Worm (Caenorhabditis elegans) whole organism, L3 larva: ENCODE data around the gene ZC477.2.
A peak's percentile ranks its signal among the peaks of the same experiment; 100 is the strongest.

Experiments
- ZK546.5 ChIP-seq: sonication (generic microtip); optimal IDR thresholded peaks from 2 replicates; lab custom pipeline; 2017; ENCODE audit warnings: missing biosample characterization, missing genetic modification characterization
- ama-1 ChIP-seq: fragments of 150-350 bp; optimal IDR thresholded peaks from 2 replicates; lab custom pipeline; 2018
- ceh-16 ChIP-seq: sonication (generic microtip); optimal IDR thresholded peaks from 2 replicates; lab custom pipeline; 2017; ENCODE audit warnings: missing biosample characterization, missing genetic modification characterization
- ceh-28 ChIP-seq: fragments of 150-350 bp; optimal IDR thresholded peaks from 2 replicates; lab custom pipeline; 2014; ENCODE audit warnings: missing biosample characterization, missing genetic modification reagents, missing genetic modification characterization
- ceh-82 ChIP-seq: fragments of 150-350 bp; optimal IDR thresholded peaks from 2 replicates; lab custom pipeline; 2014; ENCODE audit warnings: missing biosample characterization, missing genetic modification characterization
- ceh-9 ChIP-seq: sonication (generic microtip); optimal IDR thresholded peaks from 2 replicates; lab custom pipeline; 2018; ENCODE audit warnings: missing biosample characterization, missing genetic modification characterization
- daf-12 ChIP-seq: fragments of 150-350 bp; optimal IDR thresholded peaks from 2 replicates; lab custom pipeline; 2014; ENCODE audit warnings: missing biosample characterization, missing genetic modification reagents, missing genetic modification characterization
- egl-5 ChIP-seq: fragments of 150-350 bp; optimal IDR thresholded peaks from 2 replicates; lab custom pipeline; 2017; ENCODE audit warnings: missing biosample characterization, missing genetic modification reagents, missing genetic modification characterization, inconsistent platforms
- elt-1 ChIP-seq: fragments of 150-350 bp; optimal IDR thresholded peaks from 2 replicates; lab custom pipeline; 2014; ENCODE audit warnings: missing biosample characterization, missing genetic modification characterization
- elt-2 ChIP-seq: sonication (generic microtip); optimal IDR thresholded peaks from 2 replicates; lab custom pipeline; 2016; ENCODE audit warnings: missing genetic modification reagents, mild to moderate bottlenecking, missing genetic modification characterization, missing compliant biosample characterization
- elt-3 ChIP-seq, 3 experiments: fragments of 150-350 bp in 1 of 3; sonication (generic microtip) in 2 of 3; optimal IDR thresholded peaks; 2 replicates in 2 of 3; 4 replicates in 1 of 3; lab custom pipeline; 2014 to 2017; ENCODE audit warnings: missing biosample characterization in 3 of 3, missing genetic modification characterization in 3 of 3
- eor-1 ChIP-seq, 2 experiments: fragments of 150-350 bp; optimal IDR thresholded peaks; 2 replicates each; lab custom pipeline; 2014 to 2018; ENCODE audit warnings: missing biosample characterization in 2 of 2, missing genetic modification characterization in 2 of 2
- fkh-10 ChIP-seq: sonication (generic microtip); optimal IDR thresholded peaks from 2 replicates; lab custom pipeline; 2017; ENCODE audit warnings: missing biosample characterization, missing genetic modification reagents, missing genetic modification characterization
- jun-1 ChIP-seq: fragments of 150-350 bp; optimal IDR thresholded peaks from 2 replicates; lab custom pipeline; 2014; ENCODE audit warnings: missing biosample characterization, missing genetic modification reagents, missing genetic modification characterization
- lin-39 ChIP-seq: fragments of 150-350 bp; optimal IDR thresholded peaks from 2 replicates; lab custom pipeline; 2018; ENCODE audit warnings: missing biosample characterization, missing genetic modification reagents, missing genetic modification characterization
- mdl-1 ChIP-seq: fragments of 150-350 bp; optimal IDR thresholded peaks from 2 replicates; lab custom pipeline; 2014; ENCODE audit warnings: missing biosample characterization, missing genetic modification characterization
- mml-1 ChIP-seq: fragments of 150-350 bp; sonication (generic microtip); optimal IDR thresholded peaks from 3 replicates; lab custom pipeline; 2014; ENCODE audit warnings: missing biosample characterization, missing genetic modification characterization
- nfya-1 ChIP-seq: sonication (generic microtip); optimal IDR thresholded peaks from 2 replicates; lab custom pipeline; 2017; ENCODE audit warnings: missing genetic modification characterization, mild to moderate bottlenecking, missing compliant biosample characterization, antibody characterized with exemption, moderate library complexity; ENCODE audit not compliant: insufficient read depth
- nhr-11 ChIP-seq: fragments of 150-350 bp; optimal IDR thresholded peaks from 2 replicates; lab custom pipeline; 2014; ENCODE audit warnings: missing biosample characterization, missing genetic modification characterization
- nhr-12 ChIP-seq: fragments of 150-350 bp; optimal IDR thresholded peaks from 2 replicates; lab custom pipeline; 2014; ENCODE audit warnings: missing biosample characterization, missing genetic modification characterization
- nhr-23 ChIP-seq: fragments of 150-350 bp; optimal IDR thresholded peaks from 2 replicates; lab custom pipeline; 2014; ENCODE audit warnings: missing biosample characterization, missing genetic modification reagents, missing genetic modification characterization
- nhr-25 ChIP-seq: sonication (generic microtip); optimal IDR thresholded peaks from 2 replicates; lab custom pipeline; 2017; ENCODE audit warnings: missing biosample characterization, missing genetic modification characterization
- nhr-28 ChIP-seq: fragments of 150-350 bp; optimal IDR thresholded peaks from 2 replicates; lab custom pipeline; 2014; ENCODE audit warnings: missing biosample characterization, missing genetic modification characterization
- nhr-76 ChIP-seq: fragments of 150-350 bp; sonication (generic microtip); optimal IDR thresholded peaks from 5 replicates; lab custom pipeline; 2014; ENCODE audit warnings: missing biosample characterization, missing genetic modification characterization
- nhr-77 ChIP-seq: fragments of 150-350 bp; optimal IDR thresholded peaks from 2 replicates; lab custom pipeline; 2014; ENCODE audit warnings: missing biosample characterization, missing genetic modification characterization
- pha-4 ChIP-seq: fragments of 150-350 bp; optimal IDR thresholded peaks from 2 replicates; lab custom pipeline; 2014; ENCODE audit warnings: missing biosample characterization, missing genetic modification reagents, missing genetic modification characterization
- pqm-1 ChIP-seq: fragments of 150-350 bp; optimal IDR thresholded peaks from 2 replicates; lab custom pipeline; 2017; ENCODE audit warnings: missing biosample characterization, missing genetic modification characterization, inconsistent platforms
- sea-2 ChIP-seq: fragments of 150-350 bp; sonication (generic microtip); optimal IDR thresholded peaks from 4 replicates; lab custom pipeline; 2014; ENCODE audit warnings: missing biosample characterization, missing genetic modification reagents, missing genetic modification characterization
- snpc-4 ChIP-seq: fragments of 150-350 bp; optimal IDR thresholded peaks from 2 replicates; lab custom pipeline; 2014; ENCODE audit warnings: missing biosample characterization, missing genetic modification characterization
- tbx-2 ChIP-seq: sonication (generic microtip); optimal IDR thresholded peaks from 2 replicates; lab custom pipeline; 2016; ENCODE audit warnings: mild to moderate bottlenecking, missing genetic modification characterization, missing compliant biosample characterization
- unc-39 ChIP-seq: sonication (generic microtip); optimal IDR thresholded peaks from 4 replicates; lab custom pipeline; 2017; ENCODE audit warnings: missing biosample characterization, missing genetic modification characterization
- ztf-11 ChIP-seq: fragments of 150-350 bp; optimal IDR thresholded peaks from 2 replicates; lab custom pipeline; 2014; ENCODE audit warnings: missing biosample characterization, missing genetic modification characterization
- ztf-4 ChIP-seq: fragments of 150-350 bp; optimal IDR thresholded peaks from 2 replicates; lab custom pipeline; 2014; ENCODE audit warnings: missing biosample characterization, missing genetic modification characterization

ZC477.2 gene

DNA sequence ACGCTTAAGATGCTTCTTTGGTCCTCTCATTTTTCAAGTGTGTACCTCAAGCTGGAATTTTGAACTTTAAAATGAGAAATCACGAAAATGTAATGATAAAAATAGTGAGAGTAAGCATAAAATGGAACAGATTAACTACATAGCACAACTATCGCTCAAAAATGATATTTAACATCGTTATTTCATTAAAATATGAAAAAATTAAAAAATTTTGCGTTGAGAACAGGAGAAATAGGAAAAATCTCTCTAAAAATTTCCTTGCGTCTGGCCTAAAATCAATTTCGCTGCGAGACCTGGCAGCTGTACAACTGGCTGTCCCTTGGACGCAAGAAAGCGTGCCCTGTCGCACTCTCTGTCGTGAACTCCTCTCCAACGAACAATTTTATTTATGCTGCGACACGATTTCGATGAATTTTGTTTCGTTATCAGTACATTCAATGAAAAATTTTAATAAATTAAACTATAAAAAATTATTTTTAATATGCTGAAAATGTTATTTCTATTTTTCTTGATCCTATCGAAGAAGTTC lies 23.3 kb upstream of the ZC477.2 start, which contains the start of gene rps-4 (continued):
- TF ChIP-seq ztf-4, result no peak
- TF ChIP-seq ama-1 (lab: Kevin White, UChicago), result peak; percentile 35
- TF ChIP-seq sea-2 (GFP tag; lab: Kevin White, UChicago), result no peak

DNA sequence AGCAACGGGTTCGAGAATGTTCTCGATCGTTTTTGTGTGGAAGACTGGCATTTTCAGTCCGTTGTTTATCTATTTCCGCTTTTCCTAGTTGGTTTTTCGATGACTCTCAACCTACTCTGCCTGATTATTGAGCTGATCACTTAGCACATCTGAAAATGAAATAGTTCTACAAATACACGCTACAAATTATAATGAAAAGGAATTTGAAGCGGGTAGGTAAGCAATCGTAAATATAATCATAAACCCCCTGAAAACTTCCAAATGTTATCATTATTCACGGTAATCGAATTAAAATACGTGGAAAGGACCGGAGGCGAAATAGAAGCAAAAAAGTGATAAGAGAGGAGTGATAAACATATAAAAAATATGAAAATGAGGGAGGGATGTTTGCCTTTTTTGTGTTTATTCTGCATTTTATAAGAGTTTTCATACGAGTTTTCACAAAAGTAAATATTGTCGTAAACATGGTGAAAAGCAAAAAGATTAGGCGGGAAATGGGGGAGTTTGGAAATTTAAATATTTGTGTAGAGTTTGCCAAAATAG lies 13.7 kb upstream of the ZC477.2 start, which contains the start of gene deb-1:
Gene deb-1 (minus strand): TSS at position 51 of the 543 bp plus-strand sequence.
- TF ChIP-seq fkh-10 (GFP tag; lab: Kevin White, UChicago) (no peak), pha-4 (tag; lab: Kevin White, UChicago) (peak; percentile 85), pqm-1 (tag; lab: Kevin White, UChicago) (peak; percentile 24), elt-2 (peak; percentile 75), elt-3 (tag; optimal IDR thresholded peaks at IDR 0.05; lab: Kevin White, UChicago) (no peak), ceh-82 (tag; lab: Kevin White, UChicago) (no peak), ztf-11 (tag; lab: Kevin White, UChicago) (no peak), daf-12 (no peak), mdl-1 (tag; lab: Kevin White, UChicago) (no peak), elt-1 (tag; lab: Kevin White, UChicago) (no peak)

DNA sequence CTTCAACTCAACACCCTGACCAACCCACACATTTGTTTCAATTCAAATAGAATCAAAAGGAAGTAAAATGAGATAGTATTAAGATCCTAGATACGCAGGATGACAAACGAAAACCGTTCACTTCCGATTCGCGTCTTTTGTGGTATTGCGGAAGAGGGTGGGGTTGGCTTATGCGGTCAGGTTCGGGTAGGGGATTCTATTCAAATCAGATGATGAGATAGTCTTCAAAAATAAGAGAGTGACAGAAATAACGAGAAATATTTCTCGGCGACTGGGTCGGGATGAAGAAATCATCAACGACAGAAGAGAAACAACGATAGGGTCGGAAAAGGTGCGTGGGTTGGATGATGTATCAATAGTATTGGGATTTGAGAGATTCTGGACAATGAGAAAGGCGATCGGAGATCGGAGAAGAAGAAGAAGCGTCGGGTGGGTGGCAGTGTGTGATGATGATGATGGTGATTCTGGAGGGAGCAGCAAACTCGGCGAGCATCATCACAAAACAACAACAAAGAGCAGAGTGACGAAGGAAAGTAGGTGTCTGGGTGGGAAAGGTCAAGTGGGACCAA lies 12.5 kb upstream of the ZC477.2 start:
- TF ChIP-seq eor-1 (tag; optimal IDR thresholded peaks at IDR 0.05; lab: Kevin White, UChicago) (no peak), snpc-4 (peak; percentile 43), pha-4 (tag; lab: Kevin White, UChicago) (peak; percentile 24), nhr-25 (no peak), nhr-76 (no peak), nhr-23 (tag; lab: Kevin White, UChicago) (peak; percentile 72), ztf-11 (tag; lab: Kevin White, UChicago) (no peak), nhr-77 (tag; lab: Kevin White, UChicago) (no peak)

DNA sequence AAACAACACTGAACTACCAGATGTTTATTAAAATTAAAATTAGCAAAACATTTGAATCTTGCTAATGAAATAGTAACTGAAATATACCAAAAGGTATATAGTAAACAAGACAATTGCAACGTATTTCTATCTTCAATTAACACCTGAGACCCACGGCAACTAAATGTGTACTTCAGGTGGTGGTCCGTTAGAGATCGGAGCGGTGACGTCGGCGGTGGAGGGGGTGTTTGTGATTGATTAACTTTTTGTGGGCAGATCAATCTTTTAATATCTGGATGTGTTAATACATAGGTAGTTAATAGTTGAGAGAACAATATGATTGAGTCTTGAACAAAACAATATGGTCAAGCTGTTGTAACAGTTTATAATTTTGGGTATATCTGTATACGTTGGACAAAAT lies 11.9 kb upstream of the ZC477.2 start:
- no peak for TF ChIP-seq mdl-1 (tag; lab: Kevin White, UChicago)
- peak; percentile 0 for TF ChIP-seq lin-39 (tag; lab: Kevin White, UChicago)
- TF ChIP-seq, all 47 proteins: peak for 1

DNA sequence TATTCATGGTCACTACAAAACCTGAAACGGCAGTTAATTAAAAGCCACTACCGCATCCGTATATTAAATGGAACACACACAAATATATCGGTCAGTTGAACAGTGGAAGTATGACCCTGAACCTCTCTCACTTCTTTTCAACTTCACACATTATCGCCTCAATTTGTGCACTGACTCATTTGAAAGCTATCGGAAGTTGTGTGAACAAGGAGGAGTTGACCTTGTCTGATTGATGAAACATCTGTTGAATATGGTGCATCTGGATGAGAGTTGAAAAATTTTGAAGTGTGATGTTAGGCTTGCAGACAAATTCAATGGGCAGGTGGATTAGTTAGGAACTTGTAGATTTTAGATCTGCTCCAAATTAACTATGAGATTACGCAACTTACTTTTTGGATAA lies 10.5 kb upstream of the ZC477.2 start:
- TF ChIP-seq ceh-28 (tag; lab: Kevin White, UChicago) (no peak), nhr-28 (tag; lab: Kevin White, UChicago) (no peak), jun-1 (tag; lab: Kevin White, UChicago) (no peak), unc-39 (no peak), ztf-4 (no peak), daf-12 (no peak), nhr-11 (tag; lab: Kevin White, UChicago) (no peak), nhr-12 (tag; lab: Kevin White, UChicago) (no peak), elt-1 (tag; lab: Kevin White, UChicago) (no peak), ZK546.5 (tag; lab: Kevin White, UChicago) (no peak), eor-1 (tag; optimal IDR thresholded peaks at IDR 0.05; lab: Kevin White, UChicago) (no peak), egl-5 (tag; lab: Kevin White, UChicago) (no peak), mml-1 (no peak), pha-4 (tag; lab: Kevin White, UChicago) (no peak), pqm-1 (tag; lab: Kevin White, UChicago) (no peak), ceh-82 (tag; lab: Kevin White, UChicago) (no peak), ceh-9 (tag; lab: Kevin White, UChicago) (no peak)

DNA sequence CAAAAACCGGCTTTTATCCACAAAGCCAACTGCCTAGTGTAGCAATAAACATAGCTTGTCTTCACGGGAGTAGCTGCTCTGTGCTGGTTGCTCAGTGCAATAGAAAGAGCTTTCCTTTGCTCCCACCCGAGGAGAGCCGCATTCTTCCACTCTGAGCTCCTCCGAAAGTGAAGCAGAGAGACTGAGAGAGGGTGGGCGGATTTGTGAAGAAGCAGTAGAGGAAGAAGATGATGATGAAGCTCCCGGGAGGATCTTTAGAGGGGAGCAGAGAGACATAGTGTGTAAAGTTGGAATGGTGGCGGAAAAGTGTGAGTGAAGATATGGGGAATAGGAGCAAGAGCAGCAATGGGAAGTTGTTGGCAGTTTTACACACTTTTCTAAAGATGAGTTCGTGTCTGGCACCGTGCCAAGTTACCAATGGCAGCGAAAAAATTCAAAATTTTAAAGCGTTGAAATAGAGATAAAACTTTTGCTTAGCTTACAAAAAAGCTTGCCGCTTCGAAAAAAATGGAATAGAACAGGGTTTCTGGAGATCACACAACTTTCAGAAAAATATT lies 9.4 kb upstream of the ZC477.2 start, which contains the start of gene ZC477.4:
Gene ZC477.4 (minus strand): TSS at position 276 of the 557 bp plus-strand sequence.
- TF ChIP-seq nfya-1 (peak; percentile 31), lin-39 (tag; lab: Kevin White, UChicago) (no peak), tbx-2 (tag; lab: Kevin White, UChicago) (no peak), fkh-10 (GFP tag; lab: Kevin White, UChicago) (no peak), ceh-16 (tag; lab: Kevin White, UChicago) (no peak)
